Worm (Caenorhabditis elegans): ENCODE measurements around the gene T21D12.12.

T21D12.12 gene

ce11 chrIV:275146-275545 lies 8.9 kb downstream of the T21D12.12 start:
- peak; percentile 46 for TF ChIP-seq gmeb-1 (tag; optimal IDR thresholded peaks at IDR 0.05)
- no peak for TF ChIP-seq unc-39 (tag; optimal IDR thresholded peaks at IDR 0.05)
- TF ChIP-seq lsy-2 (tag; optimal IDR thresholded peaks at IDR 0.05), result peak in 1 of 2 experiments; percentile 11
- TF ChIP-seq sma-9 (GFP tag; optimal IDR thresholded peaks at IDR 0.05), result peak; percentile 17
- TF ChIP-seq sma-9 (tag; optimal IDR thresholded peaks at IDR 0.05), result no peak

DNA sequence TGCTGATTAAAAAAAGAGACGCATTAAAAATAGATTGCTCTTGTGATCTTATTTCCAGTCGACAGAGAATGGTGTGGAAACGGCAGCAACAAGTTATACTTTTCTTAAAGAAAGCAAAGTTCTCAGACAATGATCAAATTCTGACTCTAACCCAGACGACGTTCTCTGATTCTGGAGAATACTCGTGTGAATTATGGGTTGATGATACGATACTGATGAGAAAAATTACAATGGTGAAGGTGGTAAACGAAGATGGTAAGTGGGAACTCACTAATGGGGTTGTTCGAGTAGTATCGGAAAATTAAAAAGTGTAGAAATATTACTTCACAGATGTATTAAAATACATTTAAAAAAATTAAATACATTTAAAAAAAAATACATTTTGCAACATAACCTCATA lies 12.0 kb downstream of the T21D12.12 start:
- no peak for TF ChIP-seq nhr-25 (tag; optimal IDR thresholded peaks at IDR 0.05)
- no peak for TF ChIP-seq nhr-21 (tag; optimal IDR thresholded peaks at IDR 0.05)
- no peak for TF ChIP-seq zag-1 (tag; optimal IDR thresholded peaks at IDR 0.05)
- no peak for TF ChIP-seq unc-55 (GFP tag; optimal IDR thresholded peaks at IDR 0.05)
- no peak for TF ChIP-seq unc-39 (tag; optimal IDR thresholded peaks at IDR 0.05)
- no peak for TF ChIP-seq R02D3.7 (tag; optimal IDR thresholded peaks at IDR 0.05)
- no peak for TF ChIP-seq lsy-2 (tag; optimal IDR thresholded peaks at IDR 0.05)
- no peak for TF ChIP-seq elt-3 (tag; optimal IDR thresholded peaks at IDR 0.05)
- TF ChIP-seq sma-9 (GFP tag; optimal IDR thresholded peaks at IDR 0.05), result no peak
- TF ChIP-seq sma-9 (tag; optimal IDR thresholded peaks at IDR 0.05), result no peak
- no peak for TF ChIP-seq sem-4 (tag; optimal IDR thresholded peaks at IDR 0.05)
- TF ChIP-seq aly-2 (tag; optimal IDR thresholded peaks at IDR 0.05), result no peak
- no peak for TF ChIP-seq F13H6.1 (tag; optimal IDR thresholded peaks at IDR 0.05)
- TF ChIP-seq peb-1 (tag; optimal IDR thresholded peaks at IDR 0.05), result no peak

DNA sequence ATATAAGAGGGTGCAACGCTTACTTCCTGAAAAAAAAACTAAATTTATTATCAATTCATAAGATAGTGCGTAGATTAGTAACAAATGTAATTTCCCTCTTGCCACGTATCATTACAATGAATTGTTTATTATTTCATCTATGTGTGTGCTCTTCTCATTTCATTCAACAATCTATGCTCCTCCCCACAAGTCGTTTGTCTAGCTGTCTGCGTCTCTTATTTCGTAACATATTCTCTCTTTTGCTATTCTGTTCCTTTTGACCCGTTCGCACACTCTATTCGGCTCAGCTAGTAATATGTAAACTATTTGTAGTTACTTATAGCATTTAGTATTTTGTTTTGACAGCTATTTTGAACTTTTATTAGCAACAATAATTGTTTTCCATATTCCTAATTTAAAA lies 15.8 kb downstream of the T21D12.12 start:
- TF ChIP-seq lin-39 (tag; optimal IDR thresholded peaks at IDR 0.05) (no peak), elt-3 (tag; optimal IDR thresholded peaks at IDR 0.05) (no peak), sma-9 (GFP tag; optimal IDR thresholded peaks at IDR 0.05) (peak; percentile 15), sma-9 (tag; optimal IDR thresholded peaks at IDR 0.05) (no peak), elt-1 (tag; optimal IDR thresholded peaks at IDR 0.05) (no peak), nhr-6 (tag; optimal IDR thresholded peaks at IDR 0.05) (no peak), F13H6.1 (tag; optimal IDR thresholded peaks at IDR 0.05) (no peak), gmeb-1 (tag; optimal IDR thresholded peaks at IDR 0.05) (no peak), ztf-4 (tag; optimal IDR thresholded peaks at IDR 0.05) (no peak), C34F6.9 (tag; optimal IDR thresholded peaks at IDR 0.05) (peak; percentile 29), crh-2 (tag; optimal IDR thresholded peaks at IDR 0.05) (peak; percentile 67)

ce11 chrIV:283347-283746 lies 17.1 kb downstream of the T21D12.12 start, which contains the start of gene best-19:
TSS of gene best-19 (plus strand) at chrIV:283647.
- TF ChIP-seq ZK546.5 (tag; optimal IDR thresholded peaks at IDR 0.05), result no peak
- TF ChIP-seq nhr-6 (tag; optimal IDR thresholded peaks at IDR 0.05), result no peak
- TF ChIP-seq nhr-12 (tag; optimal IDR thresholded peaks at IDR 0.05), result no peak
- TF ChIP-seq nhr-25 (tag; optimal IDR thresholded peaks at IDR 0.05), result no peak
- no peak for TF ChIP-seq crh-2 (tag; optimal IDR thresholded peaks at IDR 0.05)
- no peak for TF ChIP-seq lin-39 (tag; optimal IDR thresholded peaks at IDR 0.05)
- TF ChIP-seq nhr-129 (tag; optimal IDR thresholded peaks at IDR 0.05), result no peak
- no peak for TF ChIP-seq ztf-4 (tag; optimal IDR thresholded peaks at IDR 0.05)
- TF ChIP-seq ama-1 (optimal IDR thresholded peaks at IDR 0.05), result no peak
- no peak for TF ChIP-seq dmd-4 (tag; optimal IDR thresholded peaks at IDR 0.05)
- no peak for TF ChIP-seq nhr-237 (tag; optimal IDR thresholded peaks at IDR 0.05)
- no peak for TF ChIP-seq nhr-11 (tag; optimal IDR thresholded peaks at IDR 0.05)
- no peak for TF ChIP-seq Y55F3AM.14 (GFP tag; optimal IDR thresholded peaks at IDR 0.05)
- TF ChIP-seq lin-11 (tag; optimal IDR thresholded peaks at IDR 0.05), result no peak
- TF ChIP-seq fos-1 (tag; optimal IDR thresholded peaks at IDR 0.05), result no peak
- TF ChIP-seq nhr-77 (tag; optimal IDR thresholded peaks at IDR 0.05), result no peak

ce11 chrIV:288027-288426 lies 21.8 kb downstream of the T21D12.12 start, which contains the start of gene T21D12.14:
TSS of gene T21D12.14 (minus strand) at chrIV:288127.
- TF ChIP-seq lin-11 (tag; optimal IDR thresholded peaks at IDR 0.05) (no peak), zag-1 (tag; optimal IDR thresholded peaks at IDR 0.05) (no peak), nhr-77 (tag; optimal IDR thresholded peaks at IDR 0.05) (no peak), ZK546.5 (tag; optimal IDR thresholded peaks at IDR 0.05) (no peak), ceh-16 (tag; optimal IDR thresholded peaks at IDR 0.05) (no peak), alr-1 (tag; optimal IDR thresholded peaks at IDR 0.05) (no peak)

ce11 chrIV:290387-290786 lies 24.1 kb downstream of the T21D12.12 start:
- TF ChIP-seq F13H6.1 (tag; optimal IDR thresholded peaks at IDR 0.05) (no peak), ztf-1 (GFP tag; conservative IDR thresholded peaks at IDR 0.05) (no peak), unc-55 (GFP tag; optimal IDR thresholded peaks at IDR 0.05) (no peak), nhr-25 (tag; optimal IDR thresholded peaks at IDR 0.05) (no peak), egl-27 (tag; optimal IDR thresholded peaks at IDR 0.05) (no peak), nhr-12 (tag; optimal IDR thresholded peaks at IDR 0.05) (no peak), ceh-16 (tag; optimal IDR thresholded peaks at IDR 0.05) (no peak), nhr-237 (tag; optimal IDR thresholded peaks at IDR 0.05) (no peak), zag-1 (tag; optimal IDR thresholded peaks at IDR 0.05) (no peak), lin-39 (tag; optimal IDR thresholded peaks at IDR 0.05) (no peak), ZK546.5 (tag; optimal IDR thresholded peaks at IDR 0.05) (no peak), unc-62 (GFP tag; optimal IDR thresholded peaks at IDR 0.05) (no peak), elt-1 (tag; optimal IDR thresholded peaks at IDR 0.05) (no peak), lin-13 (GFP tag; optimal IDR thresholded peaks at IDR 0.05) (no peak), elt-3 (tag; optimal IDR thresholded peaks at IDR 0.05) (no peak), gmeb-1 (tag; optimal IDR thresholded peaks at IDR 0.05) (no peak), ceh-82 (tag; optimal IDR thresholded peaks at IDR 0.05) (no peak), alr-1 (tag; optimal IDR thresholded peaks at IDR 0.05) (no peak), nhr-23 (tag; optimal IDR thresholded peaks at IDR 0.05) (no peak), nhr-129 (tag; optimal IDR thresholded peaks at IDR 0.05) (no peak)
